Worm (Caenorhabditis elegans): ENCODE measurements around the gene F23D12.7.
A peak's percentile ranks its signal among the peaks of the same experiment; 100 is the strongest.

The F23D12.7 gene

DNA sequence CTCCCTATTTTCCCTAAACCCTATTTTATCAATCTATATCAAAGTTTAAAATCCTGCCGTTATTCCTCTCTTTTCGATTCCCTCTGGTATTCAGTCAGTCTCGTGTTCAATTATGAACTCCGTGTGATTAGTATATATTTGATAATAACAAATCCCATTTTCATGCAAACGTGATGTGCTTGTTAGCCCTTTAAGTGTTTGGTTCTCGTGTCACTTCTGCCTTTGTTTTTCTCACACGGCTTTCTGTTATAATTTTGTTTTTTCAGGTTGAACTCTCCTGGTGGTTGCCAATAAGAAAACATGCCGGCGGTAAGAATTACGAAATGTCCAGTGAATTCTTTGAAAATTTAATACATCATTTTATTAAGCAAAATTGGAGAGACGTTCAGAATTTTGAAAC, 12.9 kb upstream of the F23D12.7 start, which contains the start of gene M163.21:
M163.21 (plus strand) TSS at position 301 of the 400 bp plus-strand sequence.
- TF ChIP-seq fkh-10 (GFP tag; optimal IDR thresholded peaks at IDR 0.05) (no peak), tlp-1 (tag; optimal IDR thresholded peaks at IDR 0.05) (no peak), ztf-4 (tag; optimal IDR thresholded peaks at IDR 0.05) (no peak), pax-3 (tag; optimal IDR thresholded peaks at IDR 0.05) (no peak), nhr-84 (tag; optimal IDR thresholded peaks at IDR 0.05) (no peak), elt-2 (tag; optimal IDR thresholded peaks at IDR 0.05) (no peak), tbx-2 (tag; optimal IDR thresholded peaks at IDR 0.05) (no peak), aha-1 (tag; optimal IDR thresholded peaks at IDR 0.05) (no peak), ceh-90 (tag; optimal IDR thresholded peaks at IDR 0.05) (no peak), lin-39 (tag; optimal IDR thresholded peaks at IDR 0.05) (no peak), ceh-8 (GFP tag; optimal IDR thresholded peaks at IDR 0.05) (no peak), lsy-2 (tag; optimal IDR thresholded peaks at IDR 0.05) (no peak)

- TF ChIP-seq zag-1 (tag; optimal IDR thresholded peaks at IDR 0.05) (no peak), jun-1 (tag; optimal IDR thresholded peaks at IDR 0.05) (no peak), zip-4 (GFP tag; optimal IDR thresholded peaks at IDR 0.05) (no peak), sup-37 (GFP tag; optimal IDR thresholded peaks at IDR 0.05) (no peak), efl-1 (optimal IDR thresholded peaks at IDR 0.05) (no peak), efl-1 (GFP tag; optimal IDR thresholded peaks at IDR 0.05 in 1 of 2) (peak in 1 of 2 experiments; percentile 68), ets-5 (GFP tag; IDR thresholded peaks at IDR 0.05) (no peak)
Measured at ce11 chrX:14465593-14465992, 12.0 kb upstream of the F23D12.7 start, which contains the start of gene M163.22. M163.22 (plus strand) TSS chrX:14465893.

- TF ChIP-seq mdl-1 (tag; optimal IDR thresholded peaks at IDR 0.05) = no peak
- TF ChIP-seq mep-1 (tag; optimal IDR thresholded peaks at IDR 0.05) = no peak
- TF ChIP-seq C34B4.2 (tag; optimal IDR thresholded peaks at IDR 0.05) = no peak
- TF ChIP-seq lin-35 (GFP tag; optimal IDR thresholded peaks at IDR 0.05) = no peak
- no peak for TF ChIP-seq dpl-1 (GFP tag; optimal IDR thresholded peaks at IDR 0.05)
- no peak for TF ChIP-seq nhr-11 (tag; optimal IDR thresholded peaks at IDR 0.05)
Measured at ce11 chrX:14464513-14464912, 10.9 kb upstream of the F23D12.7 start, which contains the start of gene M163.7. M163.7 (plus strand) TSS chrX:14464813.

- TF ChIP-seq egl-27 (tag; optimal IDR thresholded peaks at IDR 0.05) = no peak
- TF ChIP-seq mef-2 (tag; optimal IDR thresholded peaks at IDR 0.05) = no peak
- TF ChIP-seq unc-62 (GFP tag; optimal IDR thresholded peaks at IDR 0.05) = no peak
- TF ChIP-seq egl-13 (tag; optimal IDR thresholded peaks at IDR 0.05) = no peak
- TF ChIP-seq Y116A8C.19 (tag; optimal IDR thresholded peaks at IDR 0.05; ENCODE audit: borderline replicate concordance) = no peak
- no peak for TF ChIP-seq dpl-1 (GFP tag; optimal IDR thresholded peaks at IDR 0.05)
- TF ChIP-seq lin-39 (tag; optimal IDR thresholded peaks at IDR 0.05) = no peak
- no peak for TF ChIP-seq ceh-8 (GFP tag; optimal IDR thresholded peaks at IDR 0.05)
- no peak for TF ChIP-seq lin-35 (GFP tag; optimal IDR thresholded peaks at IDR 0.05)
- TF ChIP-seq snu-23 (GFP tag; optimal IDR thresholded peaks at IDR 0.05) = no peak
- TF ChIP-seq lsy-2 (tag; optimal IDR thresholded peaks at IDR 0.05) = no peak
- no peak for TF ChIP-seq zag-1 (tag; optimal IDR thresholded peaks at IDR 0.05)
- TF ChIP-seq aly-2 (tag; optimal IDR thresholded peaks at IDR 0.05) = no peak
- no peak for TF ChIP-seq grh-1 (GFP tag; IDR thresholded peaks at IDR 0.05)
- TF ChIP-seq F16B12.6 (tag; optimal IDR thresholded peaks at IDR 0.05) = no peak
- TF ChIP-seq pqm-1 (tag; optimal IDR thresholded peaks at IDR 0.05) = no peak
- TF ChIP-seq elt-3 (tag; optimal IDR thresholded peaks at IDR 0.05) = no peak
- no peak for TF ChIP-seq nhr-76 (tag; optimal IDR thresholded peaks at IDR 0.05)
- no peak for TF ChIP-seq unc-130 (tag; optimal IDR thresholded peaks at IDR 0.05)
- TF ChIP-seq nhr-85 (tag) = no peak
Measured at ce11 chrX:14460412-14460811, 6.8 kb upstream of the F23D12.7 start, which contains the start of gene Y66C5A.2. Y66C5A.2 (plus strand) TSS chrX:14460712.

All from whole organism, L1 larva.